Worm (Caenorhabditis elegans) whole organism, L4 larva: Measurements from ENCODE around the gene dcr-1.
A peak's percentile ranks its signal among the peaks of the same experiment; 100 is the strongest.

ENCODE experiments used
- F10B5.3 ChIP-seq: sonication (generic microtip); optimal IDR thresholded peaks from 2 replicates; lab custom pipeline; 2016; ENCODE audit warnings: mild to moderate bottlenecking, missing genetic modification characterization, missing compliant biosample characterization
- F44E2.7 ChIP-seq: fragments of 200-800 bp; sonication (Bioruptor generic); IDR thresholded peaks from 2 replicates; pipeline ENCODE4 v2.1.2; 2022; ENCODE audit warnings: missing genetic modification characterization, missing compliant biosample characterization
- T20F7.1 ChIP-seq: fragments of 200-800 bp; sonication (Bioruptor generic); optimal IDR thresholded peaks from 2 replicates; lab custom pipeline; 2018; ENCODE audit warnings: mild to moderate bottlenecking, missing genetic modification characterization, missing compliant biosample characterization
- T26A8.4 ChIP-seq: fragments of 200-800 bp; sonication (Bioruptor generic); IDR thresholded peaks from 2 replicates; pipeline ENCODE4 v1.3.6; 2022; ENCODE audit warnings: missing genetic modification characterization, missing compliant biosample characterization
- Y105C5A.15 ChIP-seq: fragments of 200-800 bp; sonication (Bioruptor generic); IDR thresholded peaks from 2 replicates; pipeline ENCODE4 v1.3.6; 2022; ENCODE audit warnings: missing genetic modification characterization, missing compliant biosample characterization
- Y48G9A.11 ChIP-seq: fragments of 200-800 bp; sonication (Bioruptor generic); IDR thresholded peaks from 2 replicates; pipeline ENCODE4 v1.3.6; 2022; ENCODE audit warnings: missing genetic modification reagents, missing genetic modification characterization, missing compliant biosample characterization
- Y5F2A.4 ChIP-seq: fragments of 200-800 bp; sonication (Bioruptor generic); optimal IDR thresholded peaks from 2 replicates; lab custom pipeline; 2018; ENCODE audit warnings: mild to moderate bottlenecking, missing genetic modification characterization, missing compliant biosample characterization
- ZK337.2 ChIP-seq: fragments of 200-800 bp; sonication (Bioruptor generic); IDR thresholded peaks from 2 replicates; pipeline ENCODE4 v1.3.6; 2022; ENCODE audit warnings: missing genetic modification reagents, missing genetic modification characterization, missing compliant biosample characterization
- aha-1 ChIP-seq: fragments of 150-350 bp; peaks from one replicate; lab custom pipeline; 2014; ENCODE audit warnings: missing biosample characterization, missing genetic modification characterization
- arid-1 ChIP-seq: fragments of 200-800 bp; sonication (Bioruptor generic); conservative IDR thresholded peaks from 2 replicates; pipeline ENCODE4 v1.3.6; 2022; ENCODE audit warnings: missing genetic modification reagents, missing genetic modification characterization, missing compliant biosample characterization
- ceh-44 ChIP-seq: fragments of 200-800 bp; sonication (Bioruptor generic); IDR thresholded peaks from 2 replicates; pipeline ENCODE4 v1.3.6; 2022; ENCODE audit warnings: missing genetic modification reagents, missing genetic modification characterization, missing compliant biosample characterization
- ceh-82 ChIP-seq: sonication (generic microtip); optimal IDR thresholded peaks from 2 replicates; lab custom pipeline; 2017; ENCODE audit warnings: missing biosample characterization, missing genetic modification characterization
- daf-16 ChIP-seq, 3 experiments: sonication (generic microtip); optimal IDR thresholded peaks; 2 replicates each; lab custom pipeline; 2016 to 2017; ENCODE audit warnings: missing genetic modification characterization in 3 of 3, missing genetic modification reagents in 3 of 3, mild to moderate bottlenecking in 2 of 3, missing compliant biosample characterization in 2 of 3, missing biosample characterization in 1 of 3, moderate library complexity in 1 of 3
- daf-19 ChIP-seq: fragments of 200-800 bp; sonication (Bioruptor generic); conservative IDR thresholded peaks from 2 replicates; pipeline ENCODE4 v1.3.6; 2022; ENCODE audit warnings: missing genetic modification characterization, missing compliant biosample characterization
- daf-8 ChIP-seq: fragments of 200-800 bp; sonication (Bioruptor generic); IDR thresholded peaks from 2 replicates; pipeline ENCODE4 v1.3.6; 2022; ENCODE audit warnings: missing genetic modification characterization, missing compliant biosample characterization
- dmd-6 ChIP-seq: fragments of 200-800 bp; sonication (Bioruptor generic); IDR thresholded peaks from 2 replicates; pipeline ENCODE4 v1.3.6; 2022; ENCODE audit warnings: missing genetic modification reagents, missing genetic modification characterization, missing compliant biosample characterization
- dmd-8 ChIP-seq: fragments of 200-800 bp; sonication (Bioruptor generic); IDR thresholded peaks from 2 replicates; pipeline ENCODE4 v1.3.6; 2022; ENCODE audit warnings: missing genetic modification characterization, missing compliant biosample characterization
- dmd-9 ChIP-seq: fragments of 200-800 bp; sonication (Bioruptor generic); IDR thresholded peaks from 2 replicates; pipeline ENCODE4 v1.3.6; 2022; ENCODE audit warnings: missing genetic modification reagents, missing genetic modification characterization, missing compliant biosample characterization
- dpl-1 ChIP-seq: fragments of 150-350 bp; optimal IDR thresholded peaks from 2 replicates; lab custom pipeline; 2014; ENCODE audit warnings: missing biosample characterization, missing genetic modification reagents, missing genetic modification characterization
- duxl-1 ChIP-seq: sonication (generic microtip); optimal IDR thresholded peaks from 2 replicates; lab custom pipeline; 2016; ENCODE audit warnings: mild to moderate bottlenecking, missing genetic modification characterization, moderate library complexity, missing compliant biosample characterization; ENCODE audit not compliant: poor library complexity
- dve-1 ChIP-seq: sonication (generic microtip); optimal IDR thresholded peaks from 2 replicates; lab custom pipeline; 2017; ENCODE audit warnings: antibody characterized with exemption, mild to moderate bottlenecking, missing genetic modification characterization, missing compliant biosample characterization; ENCODE audit not compliant: insufficient read depth
- fos-1 ChIP-seq: fragments of 150-350 bp; optimal IDR thresholded peaks from 2 replicates; lab custom pipeline; 2014; ENCODE audit warnings: missing biosample characterization, missing genetic modification characterization
- gei-8 ChIP-seq: fragments of 200-800 bp; sonication (Bioruptor generic); optimal IDR thresholded peaks from 2 replicates; lab custom pipeline; 2018; ENCODE audit warnings: mild to moderate bottlenecking, missing genetic modification characterization, missing compliant biosample characterization
- hlh-11 ChIP-seq: fragments of 200-800 bp; sonication (Bioruptor generic); optimal IDR thresholded peaks from 2 replicates; lab custom pipeline; 2018; ENCODE audit warnings: mild to moderate bottlenecking, missing genetic modification characterization, missing compliant biosample characterization
- hlh-30 ChIP-seq: sonication (generic microtip); optimal IDR thresholded peaks from 2 replicates; lab custom pipeline; 2017; ENCODE audit warnings: antibody characterized with exemption, mild to moderate bottlenecking, missing genetic modification characterization, missing compliant biosample characterization; ENCODE audit not compliant: insufficient read depth
- lin-13 ChIP-seq: fragments of 150-350 bp; optimal IDR thresholded peaks from 2 replicates; lab custom pipeline; 2014; ENCODE audit warnings: missing biosample characterization, missing genetic modification reagents, missing genetic modification characterization
- lin-15B ChIP-seq: fragments of 150-350 bp; sonication (generic microtip); optimal IDR thresholded peaks from 3 replicates; lab custom pipeline; 2014; ENCODE audit warnings: missing biosample characterization, missing genetic modification characterization
- lin-38 ChIP-seq: fragments of 200-800 bp; sonication (Bioruptor generic); IDR thresholded peaks from 2 replicates; pipeline ENCODE4 v1.3.6; 2022; ENCODE audit warnings: missing genetic modification reagents, missing genetic modification characterization, missing compliant biosample characterization
- madf-5 ChIP-seq, 2 experiments: fragments of 200-800 bp; sonication (Bioruptor generic); IDR thresholded peaks; 2 replicates each; pipeline ENCODE4 v1.3.6; 2022; ENCODE audit warnings: missing compliant biosample characterization in 2 of 2, missing genetic modification characterization in 2 of 2
- mdl-1 ChIP-seq, 2 experiments: fragments of 150-350 bp in 1 of 2; sonication (generic microtip) in 1 of 2; optimal IDR thresholded peaks; 2 replicates each; lab custom pipeline; 2014 to 2017; ENCODE audit warnings: missing biosample characterization in 2 of 2, missing genetic modification characterization in 2 of 2
- mep-1 ChIP-seq: fragments of 150-350 bp; sonication (generic microtip); optimal IDR thresholded peaks from 3 replicates; lab custom pipeline; 2014; ENCODE audit warnings: missing biosample characterization, missing genetic modification characterization
- mes-2 ChIP-seq: sonication (generic microtip); optimal IDR thresholded peaks from 2 replicates; lab custom pipeline; 2016; ENCODE audit warnings: missing genotype, mild to moderate bottlenecking, missing genetic modification characterization, missing compliant biosample characterization; ENCODE audit not compliant: poor library complexity, severe bottlenecking
- mxl-2 ChIP-seq: fragments of 200-800 bp; sonication (Bioruptor generic); conservative IDR thresholded peaks from 2 replicates; pipeline ENCODE4 v1.3.6; 2022; ENCODE audit warnings: missing genetic modification reagents, missing genetic modification characterization, missing compliant biosample characterization
- nhr-102 ChIP-seq: sonication (generic microtip); optimal IDR thresholded peaks from 2 replicates; lab custom pipeline; 2016; ENCODE audit warnings: mild to moderate bottlenecking, missing genetic modification characterization, moderate library complexity, missing compliant biosample characterization
- nhr-111 ChIP-seq: fragments of 200-800 bp; sonication (Bioruptor generic); optimal IDR thresholded peaks from 2 replicates; lab custom pipeline; 2018; ENCODE audit warnings: mild to moderate bottlenecking, missing genetic modification characterization, missing compliant biosample characterization
- nhr-237 ChIP-seq: sonication (generic microtip); optimal IDR thresholded peaks from 2 replicates; lab custom pipeline; 2017; ENCODE audit warnings: missing biosample characterization, missing genetic modification characterization
- nhr-25 ChIP-seq: sonication (generic microtip); optimal IDR thresholded peaks from 2 replicates; lab custom pipeline; 2017; ENCODE audit warnings: missing genetic modification characterization, mild to moderate bottlenecking, missing compliant biosample characterization, antibody characterized with exemption, moderate library complexity, borderline replicate concordance; ENCODE audit not compliant: insufficient read depth
- pqm-1 ChIP-seq: sonication (generic microtip); optimal IDR thresholded peaks from 2 replicates; lab custom pipeline; 2017; ENCODE audit warnings: missing biosample characterization, missing genetic modification characterization
- rbr-2 ChIP-seq: sonication (generic microtip); optimal IDR thresholded peaks from 2 replicates; lab custom pipeline; 2016; ENCODE audit warnings: missing genotype, missing genetic modification characterization, missing compliant biosample characterization
- saeg-2 ChIP-seq: fragments of 200-800 bp; sonication (Bioruptor generic); IDR thresholded peaks from 2 replicates; pipeline ENCODE4 v1.3.6; 2022; ENCODE audit warnings: missing genetic modification reagents, missing genetic modification characterization, missing compliant biosample characterization
- skn-1 ChIP-seq: fragments of 150-350 bp; optimal IDR thresholded peaks from 2 replicates; lab custom pipeline; 2014; ENCODE audit warnings: missing biosample characterization, missing genetic modification characterization
- spr-3 ChIP-seq: fragments of 200-800 bp; sonication (Bioruptor generic); optimal IDR thresholded peaks from 2 replicates; lab custom pipeline; 2018; ENCODE audit warnings: mild to moderate bottlenecking, missing genetic modification characterization, missing compliant biosample characterization
- unc-130 ChIP-seq: sonication (generic microtip); optimal IDR thresholded peaks from 2 replicates; lab custom pipeline; 2016; ENCODE audit warnings: missing genetic modification reagents, missing genetic modification characterization, missing compliant biosample characterization
- unc-62 ChIP-seq, 3 experiments: fragments of 150-350 bp in 1 of 3; sonication (generic microtip); optimal IDR thresholded peaks in 2 of 3; peaks in 1 of 3; 1 replicate in 1 of 3; 2 replicates in 2 of 3; lab custom pipeline; 2014 to 2017; ENCODE audit warnings: missing biosample characterization in 3 of 3, missing genetic modification characterization in 3 of 3, missing genetic modification reagents in 3 of 3, missing genotype in 1 of 3
- zag-1 ChIP-seq: fragments of 150-350 bp; optimal IDR thresholded peaks from 2 replicates; lab custom pipeline; 2014; ENCODE audit warnings: missing biosample characterization, missing genetic modification characterization
- zip-11 ChIP-seq: fragments of 200-800 bp; sonication (Bioruptor generic); IDR thresholded peaks from 2 replicates; pipeline ENCODE4 v1.3.6; 2022; ENCODE audit warnings: missing genetic modification characterization, missing compliant biosample characterization

The dcr-1 gene

ce11 chrIII:8111347-8111746, 31.3 kb upstream of the dcr-1 start:
- no peak for TF ChIP-seq dmd-6 (GFP tag; lab: Robert Waterston, UW)
- no peak for TF ChIP-seq madf-5 (GFP tag; IDR thresholded peaks at IDR 0.05; lab: Robert Waterston, UW)
- TF ChIP-seq aha-1 (tag; lab: Kevin White, UChicago), result peak; percentile 63
- TF ChIP-seq unc-62 (GFP tag; optimal IDR thresholded peaks at IDR 0.05 in 1 of 2; lab: Kevin White, UChicago), result peak in 1 of 2 experiments; percentile 52
- no peak for TF ChIP-seq unc-62 (tag; optimal IDR thresholded peaks at IDR 0.05; lab: Kevin White, UChicago)
- no peak for TF ChIP-seq daf-19 (GFP tag; lab: Robert Waterston, UW)

DNA sequence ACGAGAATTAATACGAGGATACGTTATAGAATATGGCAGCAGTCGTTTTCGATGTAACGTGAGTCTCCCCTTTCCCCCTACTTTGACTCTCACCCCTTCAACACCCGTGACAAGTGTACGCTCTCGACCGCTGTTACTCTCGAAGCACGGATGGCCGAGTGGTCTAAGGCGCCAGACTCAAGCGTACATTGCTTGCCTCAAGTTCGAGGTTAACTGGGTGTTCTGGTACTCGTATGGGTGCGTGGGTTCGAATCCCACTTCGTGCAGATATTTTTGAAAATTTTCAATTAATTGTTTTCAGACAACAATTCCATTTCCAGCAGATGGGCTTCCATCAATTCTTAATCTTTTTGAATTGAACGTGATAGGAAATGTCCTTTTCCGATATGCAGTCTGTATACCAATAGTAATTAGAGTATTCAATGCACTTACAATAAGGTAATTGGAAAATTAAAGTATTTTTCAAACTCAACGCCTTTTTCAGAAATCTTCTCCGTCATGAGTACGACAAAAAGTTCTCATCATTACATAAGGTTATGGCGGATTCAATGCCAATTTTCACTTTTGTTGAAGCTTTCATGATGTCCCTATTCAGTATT, 29.5 kb upstream of the dcr-1 start:
- TF ChIP-seq gei-8 (GFP tag; lab: Kevin White, UChicago) (peak; percentile 97), mep-1 (tag; lab: Kevin White, UChicago) (peak; percentile 82), F44E2.7 (GFP tag; lab: Robert Waterston, UW) (peak; percentile 80; the same call in 1 of the 2 replicates), saeg-2 (no peak), fos-1 (tag; lab: Kevin White, UChicago) (no peak), rbr-2 (tag; lab: Kevin White, UChicago) (peak; percentile 72), nhr-111 (GFP tag; lab: Kevin White, UChicago) (peak; percentile 27), daf-19 (GFP tag; lab: Robert Waterston, UW) (peak; percentile 42; the same call in 1 of the 2 replicates), dpl-1 (GFP tag; lab: Kevin White, UChicago) (peak; percentile 50), pqm-1 (tag; lab: Kevin White, UChicago) (no peak), T26A8.4 (GFP tag; lab: Robert Waterston, UW) (peak; percentile 76), lin-13 (GFP tag; lab: Kevin White, UChicago) (peak; percentile 69), hlh-30 (tag; lab: Kevin White, UChicago) (peak; percentile 61), skn-1 (tag; lab: Kevin White, UChicago) (no peak), mdl-1 (tag; optimal IDR thresholded peaks at IDR 0.05; lab: Kevin White, UChicago) (peak in 1 of 2 experiments; percentile 39), spr-3 (peak; percentile 60), lin-15B (tag; lab: Kevin White, UChicago) (no peak), hlh-11 (tag; lab: Kevin White, UChicago) (peak; percentile 50), unc-130 (GFP tag; lab: Kevin White, UChicago) (peak; percentile 64), nhr-102 (tag; lab: Kevin White, UChicago) (peak; percentile 51), mxl-2 (GFP tag; lab: Robert Waterston, UW) (0 out of 2 replicates have a peak, but pooled peaks have one; percentile 56), dmd-8 (GFP tag; lab: Robert Waterston, UW) (peak; percentile 89), arid-1 (GFP tag; lab: Robert Waterston, UW) (peak; percentile 87; the same call in 1 of the 2 replicates), zip-11 (GFP tag; lab: Robert Waterston, UW) (0 out of 2 replicates have a peak, but pooled peaks have one; percentile 45), F10B5.3 (tag; lab: Kevin White, UChicago) (no peak), mes-2 (tag; lab: Kevin White, UChicago) (peak; percentile 86), Y105C5A.15 (peak; percentile 78; the same call in 1 of the 2 replicates), ceh-82 (no peak), Y48G9A.11 (GFP tag; lab: Robert Waterston, UW) (peak; percentile 69; the same call in 1 of the 2 replicates), lin-38 (GFP tag; lab: Robert Waterston, UW) (peak; percentile 79), nhr-25 (tag; lab: Kevin White, UChicago) (no peak), dmd-9 (GFP tag; lab: Robert Waterston, UW) (peak; percentile 82), dve-1 (peak; percentile 58), ceh-44 (peak; percentile 83), daf-8 (0 out of 2 replicates have a peak, but pooled peaks have one; percentile 36), T20F7.1 (GFP tag; lab: Kevin White, UChicago) (peak; percentile 26), Y5F2A.4 (no peak), nhr-237 (no peak), daf-16 (GFP tag; optimal IDR thresholded peaks at IDR 0.05; lab: Kevin White, UChicago) (peak; percentile 35 to 72), daf-16 (tag; optimal IDR thresholded peaks at IDR 0.05; lab: Kevin White, UChicago) (peak; percentile 52), duxl-1 (tag; lab: Kevin White, UChicago) (peak; percentile 82), zag-1 (tag; lab: Kevin White, UChicago) (no peak), ZK337.2 (GFP tag; lab: Robert Waterston, UW) (peak; percentile 71)
